Fruit fly (Drosophila melanogaster) whole organism, embryonic: ENCODE measurements around the gene mld.

Source experiments
- ATbp ChIP-seq: fragments of 200-800 bp; sonication (Bioruptor generic); optimal IDR thresholded peaks from 2 replicates; lab custom pipeline; 2017; ENCODE audit warnings: missing biosample characterization, mild to moderate bottlenecking, missing genetic modification characterization, missing genetic modification reagents
- Aef1 ChIP-seq: fragments of 200-800 bp; sonication (Bioruptor generic); IDR thresholded peaks from 3 replicates; pipeline ENCODE4 v1.3.6; 2022; ENCODE audit warnings: missing biosample characterization, missing genetic modification characterization
- Atf6 ChIP-seq: fragments of 200-800 bp; sonication (Bioruptor generic); IDR thresholded peaks from 2 replicates; pipeline ENCODE4 v1.3.6; 2022; ENCODE audit warnings: missing biosample characterization, missing genetic modification characterization
- Bgb ChIP-seq: fragments of 200-800 bp; sonication (Bioruptor generic); IDR thresholded peaks from 2 replicates; pipeline ENCODE4 v1.3.6; 2022; ENCODE audit warnings: missing biosample characterization, missing genetic modification characterization; ENCODE audit not compliant: partially characterized antibody
- Blimp-1 ChIP-seq: fragments of 200-800 bp; sonication (Bioruptor generic); optimal IDR thresholded peaks from 3 replicates; lab custom pipeline; 2018; ENCODE audit warnings: missing biosample characterization, missing genetic modification characterization, mild to moderate bottlenecking, moderate library complexity, missing genetic modification reagents
- CG11723 ChIP-seq: fragments of 200-800 bp; sonication (Bioruptor generic); optimal IDR thresholded peaks from 2 replicates; lab custom pipeline; 2017; ENCODE audit warnings: missing biosample characterization, mild to moderate bottlenecking, missing genetic modification characterization
- CG12155 ChIP-seq: fragments of 200-800 bp; sonication (Bioruptor generic); optimal IDR thresholded peaks from 3 replicates; lab custom pipeline; 2016; ENCODE audit warnings: missing biosample characterization, missing genetic modification characterization
- CG14014 ChIP-seq: fragments of 200-800 bp; sonication (Bioruptor generic); IDR thresholded peaks from 2 replicates; pipeline ENCODE4 v1.3.6; 2022; ENCODE audit warnings: missing biosample characterization, missing genetic modification characterization
- CG1602 ChIP-seq: fragments of 200-800 bp; sonication (Bioruptor generic); optimal IDR thresholded peaks from 3 replicates; lab custom pipeline; 2016; ENCODE audit warnings: missing biosample characterization, missing genetic modification characterization
- CG18476 ChIP-seq: fragments of 200-800 bp; sonication (Bioruptor generic); optimal IDR thresholded peaks from 2 replicates; lab custom pipeline; 2016; ENCODE audit warnings: missing biosample characterization, mild to moderate bottlenecking, missing genetic modification characterization
- CG30020 ChIP-seq: fragments of 200-800 bp; optimal IDR thresholded peaks from 2 replicates; lab custom pipeline; 2019; ENCODE audit warnings: missing biosample characterization, mild to moderate bottlenecking, missing genetic modification characterization, moderate library complexity
- CG31224 ChIP-seq: fragments of 200-800 bp; sonication (Bioruptor generic); IDR thresholded peaks from 2 replicates; pipeline ENCODE4 v1.3.6; 2022; ENCODE audit warnings: missing biosample characterization, missing genetic modification characterization
- CG42726 ChIP-seq: fragments of 200-800 bp; sonication (Bioruptor generic); IDR thresholded peaks from 2 replicates; pipeline ENCODE4 v1.3.6; 2022; ENCODE audit warnings: missing biosample characterization, missing genetic modification characterization; ENCODE audit not compliant: partially characterized antibody
- CG4360 ChIP-seq: fragments of 200-800 bp; sonication (Bioruptor generic); IDR thresholded peaks from 2 replicates; pipeline ENCODE4 v1.3.6; 2022; ENCODE audit warnings: missing biosample characterization, missing genetic modification characterization
- CG4617 ChIP-seq: fragments of 200-800 bp; sonication (Bioruptor generic); optimal IDR thresholded peaks from 3 replicates; lab custom pipeline; 2016; ENCODE audit warnings: missing biosample characterization, missing genetic modification characterization, borderline replicate concordance
- CG6791 ChIP-seq: fragments of 200-800 bp; sonication (Bioruptor generic); IDR thresholded peaks from 3 replicates; pipeline ENCODE4 v1.3.6; 2022; ENCODE audit warnings: missing biosample characterization, missing genetic modification characterization; ENCODE audit not compliant: partially characterized antibody
- CG6854 ChIP-seq: fragments of 200-800 bp; sonication (Bioruptor generic); optimal IDR thresholded peaks from 3 replicates; lab custom pipeline; 2017; ENCODE audit warnings: missing biosample characterization, mild to moderate bottlenecking, missing genetic modification characterization
- CG7745 ChIP-seq: fragments of 200-800 bp; sonication (Bioruptor generic); optimal IDR thresholded peaks from 2 replicates; lab custom pipeline; 2018; ENCODE audit warnings: missing biosample characterization, mild to moderate bottlenecking, missing genetic modification characterization, moderate library complexity
- CoRest ChIP-seq: fragments of 200-800 bp; sonication (Bioruptor generic); optimal IDR thresholded peaks from 3 replicates; lab custom pipeline; 2018; ENCODE audit warnings: missing biosample characterization, mild to moderate bottlenecking, missing genetic modification characterization, moderate library complexity
- Dip2 ChIP-seq: fragments of 200-800 bp; sonication (Bioruptor generic); IDR thresholded peaks from 2 replicates; pipeline ENCODE4 v1.3.6; 2022; ENCODE audit warnings: missing biosample characterization, missing genetic modification characterization
- Doc2 ChIP-seq: fragments of 200-800 bp; sonication (Bioruptor generic); IDR thresholded peaks from 2 replicates; pipeline ENCODE4 v1.3.6; 2022; ENCODE audit warnings: missing biosample characterization, missing genetic modification characterization
- Dref ChIP-seq: fragments of 200-800 bp; sonication (Bioruptor generic); IDR thresholded peaks from 2 replicates; pipeline ENCODE4 v1.3.6; 2022; ENCODE audit warnings: missing biosample characterization, missing genetic modification characterization
- Eip74EF ChIP-seq, 2 experiments: fragments of 200-800 bp in 1 of 2; fragments of >200 bp in 1 of 2; sonication (Bioruptor generic) in 1 of 2; optimal IDR thresholded peaks; 2 replicates each; lab custom pipeline; 2017 to 2019; ENCODE audit warnings: missing biosample characterization in 2 of 2, missing genetic modification characterization in 2 of 2, mild to moderate bottlenecking in 1 of 2, moderate library complexity in 1 of 2
- Elba2 ChIP-seq: fragments of 200-800 bp; sonication (Bioruptor generic); optimal IDR thresholded peaks from 3 replicates; lab custom pipeline; 2016; ENCODE audit warnings: missing biosample characterization, missing genetic modification characterization
- Ets65A ChIP-seq: fragments of 200-800 bp; sonication (Bioruptor generic); peaks from one replicate; lab custom pipeline; 2016; ENCODE audit warnings: missing biosample characterization, missing genetic modification characterization
- MESR4 ChIP-seq: fragments of 200-800 bp; sonication (Bioruptor generic); optimal IDR thresholded peaks from 2 replicates; lab custom pipeline; 2018; ENCODE audit warnings: missing biosample characterization, mild to moderate bottlenecking, missing genetic modification characterization, moderate library complexity
- Nf-YA ChIP-seq: fragments of 200-800 bp; sonication (Bioruptor generic); IDR thresholded peaks from 2 replicates; pipeline ENCODE4 v1.3.6; 2022; ENCODE audit warnings: missing biosample characterization, missing genetic modification characterization
- Nf-YB ChIP-seq: fragments of 200-800 bp; sonication (Bioruptor generic); optimal IDR thresholded peaks from 3 replicates; lab custom pipeline; 2019; ENCODE audit warnings: missing biosample characterization, mild to moderate bottlenecking, missing genetic modification characterization, moderate library complexity
- NfI ChIP-seq: fragments of 200-800 bp; sonication (Bioruptor generic); optimal IDR thresholded peaks from 3 replicates; lab custom pipeline; 2018; ENCODE audit warnings: missing biosample characterization, mild to moderate bottlenecking, missing genetic modification characterization, moderate library complexity
- Optix ChIP-seq: fragments of 200-800 bp; sonication (Bioruptor generic); IDR thresholded peaks from 3 replicates; pipeline ENCODE4 v1.3.6; 2022; ENCODE audit warnings: missing biosample characterization, missing genetic modification characterization
- Scr ChIP-seq: fragments of 200-800 bp; sonication (Bioruptor generic); IDR thresholded peaks from 2 replicates; pipeline ENCODE4 v1.3.6; 2022; ENCODE audit warnings: missing biosample characterization, missing genetic modification characterization; ENCODE audit not compliant: partially characterized antibody
- Ssrp ChIP-seq: fragments of 200-800 bp; sonication (Bioruptor generic); optimal IDR thresholded peaks from 2 replicates; lab custom pipeline; 2018; ENCODE audit warnings: missing biosample characterization, mild to moderate bottlenecking, missing genetic modification characterization, moderate library complexity
- Xrp1 ChIP-seq: fragments of 200-800 bp; sonication (Bioruptor generic); IDR thresholded peaks from 2 replicates; pipeline ENCODE4 v1.3.6; 2022; ENCODE audit warnings: missing biosample characterization, missing genetic modification characterization
- ara ChIP-seq: fragments of 200-800 bp; sonication (Bioruptor generic); IDR thresholded peaks from 2 replicates; pipeline ENCODE4 v1.3.6; 2022; ENCODE audit warnings: missing biosample characterization, missing genetic modification characterization
- ash1 ChIP-seq: fragments of 200-800 bp; sonication (Bioruptor generic); optimal IDR thresholded peaks from 2 replicates; lab custom pipeline; 2018; ENCODE audit warnings: missing biosample characterization, mild to moderate bottlenecking, missing genetic modification characterization
- br ChIP-seq: fragments of >200 bp; optimal IDR thresholded peaks from 2 replicates; lab custom pipeline; 2017
- ci ChIP-seq: fragments of 200-800 bp; sonication (Bioruptor generic); IDR thresholded peaks from 3 replicates; pipeline ENCODE4 v1.3.6; 2022; ENCODE audit warnings: missing biosample characterization, missing genetic modification characterization
- croc ChIP-seq: fragments of 200-800 bp; sonication (Bioruptor generic); conservative IDR thresholded peaks from 3 replicates; pipeline ENCODE4 v1.3.6; 2022; ENCODE audit warnings: missing biosample characterization, missing genetic modification characterization
- ems ChIP-seq: fragments of 200-800 bp; sonication (Bioruptor generic); optimal IDR thresholded peaks from 3 replicates; lab custom pipeline; 2016; ENCODE audit warnings: missing biosample characterization, missing genetic modification characterization
- fd3F ChIP-seq: fragments of 200-800 bp; sonication (Bioruptor generic); optimal IDR thresholded peaks from 2 replicates; lab custom pipeline; 2018; ENCODE audit warnings: missing biosample characterization, mild to moderate bottlenecking, missing genetic modification characterization, moderate library complexity
- gem ChIP-seq: fragments of 200-800 bp; sonication (Bioruptor generic); optimal IDR thresholded peaks from 2 replicates; lab custom pipeline; 2019; ENCODE audit warnings: missing biosample characterization, mild to moderate bottlenecking, missing genetic modification characterization, moderate library complexity
- klu ChIP-seq: fragments of 200-800 bp; sonication (Bioruptor generic); IDR thresholded peaks from 2 replicates; pipeline ENCODE4 v1.3.6; 2022; ENCODE audit warnings: missing biosample characterization, missing genetic modification characterization
- nmo ChIP-seq: fragments of 200-800 bp; sonication (Bioruptor generic); optimal IDR thresholded peaks from 2 replicates; lab custom pipeline; 2018; ENCODE audit warnings: missing biosample characterization, mild to moderate bottlenecking, missing genetic modification characterization, moderate library complexity
- pb ChIP-seq: fragments of 200-800 bp; sonication (Bioruptor generic); optimal IDR thresholded peaks from 3 replicates; lab custom pipeline; 2016; ENCODE audit warnings: missing biosample characterization, missing genetic modification characterization
- scrt ChIP-seq: fragments of 200-800 bp; sonication (Bioruptor generic); optimal IDR thresholded peaks from 2 replicates; lab custom pipeline; 2018; ENCODE audit warnings: missing biosample characterization, mild to moderate bottlenecking, missing genetic modification characterization, moderate library complexity
- sd ChIP-seq: fragments of 200-800 bp; sonication (Bioruptor generic); optimal IDR thresholded peaks from 3 replicates; lab custom pipeline; 2018; ENCODE audit warnings: missing biosample characterization, mild to moderate bottlenecking, missing genetic modification characterization, moderate library complexity
- sens-2 ChIP-seq: fragments of 200-800 bp; sonication (Bioruptor generic); IDR thresholded peaks from 2 replicates; pipeline ENCODE4 v1.3.6; 2022; ENCODE audit warnings: missing biosample characterization, missing genetic modification characterization
- sima ChIP-seq: fragments of 200-800 bp; sonication (Bioruptor generic); optimal IDR thresholded peaks from 2 replicates; lab custom pipeline; 2016; ENCODE audit warnings: missing biosample characterization, missing genetic modification characterization
- trem ChIP-seq: fragments of 200-800 bp; optimal IDR thresholded peaks from 3 replicates; lab custom pipeline; 2019; ENCODE audit warnings: missing biosample characterization, mild to moderate bottlenecking, missing genetic modification characterization, moderate library complexity
- zen ChIP-seq: fragments of 200-800 bp; sonication (Bioruptor generic); optimal IDR thresholded peaks from 3 replicates; lab custom pipeline; 2018; ENCODE audit warnings: missing biosample characterization, mild to moderate bottlenecking, missing genetic modification characterization, moderate library complexity

mld gene

dm6 chr3R:24572540-24573043, 12.9 kb upstream of the mld start (continued):
- peak; percentile 92 for TF ChIP-seq CG4617 (GFP tag; lab: Kevin White, UChicago)
- TF ChIP-seq br: no peak
- peak; percentile 99 for TF ChIP-seq Atf6 (GFP tag; lab: Robert Waterston, UW)
- TF ChIP-seq Aef1 (GFP tag; lab: Robert Waterston, UW): peak; percentile 98
- no peak for TF ChIP-seq CG6791 (GFP tag; lab: Robert Waterston, UW)
- TF ChIP-seq Nf-YB (GFP tag; lab: Kevin White, UChicago): peak; percentile 86
- peak; percentile 97 for TF ChIP-seq scrt (GFP tag; lab: Kevin White, UChicago)
- no peak for TF ChIP-seq Scr (GFP tag; lab: Robert Waterston, UW)
- peak; percentile 96 for TF ChIP-seq Blimp-1
- peak; percentile 98 for TF ChIP-seq ems (GFP tag; lab: Kevin White, UChicago)
- TF ChIP-seq Ssrp (tag; lab: Kevin White, UChicago): peak; percentile 95
- peak in 1 of 2 experiments; percentile 98 for TF ChIP-seq Eip74EF (GFP tag; optimal IDR thresholded peaks at IDR 0.05; lab: Kevin White, UChicago)
- TF ChIP-seq CG6854: peak; percentile 99
- TF ChIP-seq klu: peak; percentile 94
- no peak for TF ChIP-seq CG42726 (GFP tag; lab: Robert Waterston, UW)
- TF ChIP-seq CG7745: peak; percentile 54
- peak; percentile 97 for TF ChIP-seq CG18476 (GFP tag; lab: Kevin White, UChicago)
- peak; percentile 95 for TF ChIP-seq CG12155 (GFP tag; lab: Kevin White, UChicago)
- peak; percentile 94 for TF ChIP-seq CG1602 (GFP tag; lab: Kevin White, UChicago)
- peak; percentile 83 for TF ChIP-seq pb (GFP tag; lab: Kevin White, UChicago)
- peak; percentile 99 for TF ChIP-seq ci (GFP tag; lab: Robert Waterston, UW)
- TF ChIP-seq sens-2 (GFP tag; lab: Robert Waterston, UW): peak; percentile 97
- TF ChIP-seq CG30020: peak; percentile 77
- TF ChIP-seq ATbp: peak; percentile 98
- peak; percentile 88; the same call in 1 of the 2 replicates for TF ChIP-seq Doc2 (GFP tag; lab: Robert Waterston, UW)
- peak; percentile 96 for TF ChIP-seq fd3F (GFP tag; lab: Kevin White, UChicago)
- TF ChIP-seq CG4360 (GFP tag; lab: Robert Waterston, UW): peak; percentile 84
- TF ChIP-seq Nf-YA (GFP tag; lab: Robert Waterston, UW): peak; percentile 97
- peak; percentile 92 for TF ChIP-seq croc
- TF ChIP-seq Dref: no peak
- peak; percentile 98 for TF ChIP-seq gem
- TF ChIP-seq sd (tag; lab: Kevin White, UChicago): peak; percentile 89
- peak; percentile 98 for TF ChIP-seq NfI (GFP tag; lab: Kevin White, UChicago)
- TF ChIP-seq Bgb (GFP tag; lab: Robert Waterston, UW): peak; percentile 45; the same call in 1 of the 2 replicates
- TF ChIP-seq MESR4: peak; percentile 59
- TF ChIP-seq CG14014 (GFP tag; lab: Robert Waterston, UW): peak; percentile 99
- peak; percentile 42; the same call in 1 of the 2 replicates for TF ChIP-seq Dip2 (GFP tag; lab: Robert Waterston, UW)
- TF ChIP-seq zen (tag; lab: Kevin White, UChicago): peak; percentile 91
- peak; percentile 95 for TF ChIP-seq CG11723 (GFP tag; lab: Kevin White, UChicago)
- TF ChIP-seq CoRest (tag; lab: Kevin White, UChicago): peak; percentile 97
- peak; percentile 91 for TF ChIP-seq trem (tag; lab: Kevin White, UChicago)
- peak; percentile 97 for TF ChIP-seq nmo
- TF ChIP-seq ara (GFP tag; lab: Robert Waterston, UW): peak; percentile 97
- TF ChIP-seq ash1 (GFP tag; lab: Kevin White, UChicago): peak; percentile 93
- peak; percentile 99 for TF ChIP-seq Ets65A (GFP tag; lab: Kevin White, UChicago)
- TF ChIP-seq Optix (GFP tag; lab: Robert Waterston, UW): peak; percentile 96
- peak; percentile 98 for TF ChIP-seq Xrp1 (GFP tag; lab: Robert Waterston, UW)
- TF ChIP-seq sima: peak; percentile 80
- TF ChIP-seq Elba2 (GFP tag; lab: Kevin White, UChicago): no peak
- peak; percentile 95 for TF ChIP-seq CG31224 (GFP tag; lab: Robert Waterston, UW)
